Worm (Caenorhabditis elegans) whole organism, late embryonic: Measurements from ENCODE around the gene lgc-5.

ENCODE experiments used
- ama-1 ChIP-seq: fragments of 150-350 bp; optimal IDR thresholded peaks from 2 replicates; lab custom pipeline; 2014
- ceh-18 ChIP-seq: sonication (generic microtip); optimal IDR thresholded peaks from 2 replicates; lab custom pipeline; 2016; ENCODE audit warnings: missing genetic modification characterization, missing compliant biosample characterization
- eyg-1 ChIP-seq: sonication (generic microtip); optimal IDR thresholded peaks from 2 replicates; lab custom pipeline; 2016; ENCODE audit warnings: missing genotype, missing genetic modification characterization, missing compliant biosample characterization
- fkh-10 ChIP-seq: fragments of 150-350 bp; optimal IDR thresholded peaks from 2 replicates; lab custom pipeline; 2014; ENCODE audit warnings: missing biosample characterization, missing genetic modification reagents, missing genetic modification characterization
- nhr-11 ChIP-seq: fragments of 150-350 bp; optimal IDR thresholded peaks from 2 replicates; lab custom pipeline; 2014; ENCODE audit warnings: missing biosample characterization, missing genetic modification characterization
- pag-3 ChIP-seq: sonication (generic microtip); optimal IDR thresholded peaks from 2 replicates; lab custom pipeline; 2016; ENCODE audit warnings: missing compliant biosample characterization, missing genetic modification characterization, borderline replicate concordance
- pros-1 ChIP-seq: fragments of 150-350 bp; optimal IDR thresholded peaks from 2 replicates; lab custom pipeline; 2014; ENCODE audit warnings: missing biosample characterization, missing genetic modification reagents, missing genetic modification characterization
- unc-86 ChIP-seq: sonication (generic microtip); optimal IDR thresholded peaks from 2 replicates; lab custom pipeline; 2016; ENCODE audit warnings: missing genetic modification characterization, missing compliant biosample characterization

DNA sequence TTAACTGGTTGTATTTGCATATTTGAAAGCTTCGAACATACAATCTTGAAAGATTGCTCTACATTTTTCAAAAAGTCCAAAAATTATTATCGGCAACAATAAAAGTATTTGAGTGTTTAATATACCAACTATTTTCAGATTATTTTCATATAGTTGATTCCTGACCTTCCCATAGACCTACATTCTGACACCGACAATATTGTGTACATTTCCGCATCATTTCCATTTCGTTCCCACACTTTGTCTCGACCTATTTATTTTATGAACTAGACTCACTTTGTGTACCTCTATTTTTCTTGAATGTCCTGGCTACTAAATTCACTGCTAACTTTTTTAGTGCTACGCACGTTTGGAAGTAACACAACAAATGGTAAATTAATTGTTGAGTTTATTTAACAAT lies at the start of gene lgc-5:
- TF ChIP-seq unc-86 (no peak), nhr-11 (tag; lab: Kevin White, UChicago) (no peak), ama-1 (lab: Kevin White, UChicago) (no peak), eyg-1 (tag; lab: Kevin White, UChicago) (no peak), pros-1 (tag; lab: Kevin White, UChicago) (no peak), ceh-18 (tag; lab: Kevin White, UChicago) (no peak), pag-3 (no peak), fkh-10 (GFP tag; lab: Kevin White, UChicago) (no peak)
